Fruit fly (Drosophila melanogaster): ENCODE measurements around the gene NSD.
"Not testable (repeated sequence)": the region's sequence is repeated elsewhere in the genome, so short reads cannot be mapped to it uniquely, and the experiment has no call there.

Gene NSD

DNA sequence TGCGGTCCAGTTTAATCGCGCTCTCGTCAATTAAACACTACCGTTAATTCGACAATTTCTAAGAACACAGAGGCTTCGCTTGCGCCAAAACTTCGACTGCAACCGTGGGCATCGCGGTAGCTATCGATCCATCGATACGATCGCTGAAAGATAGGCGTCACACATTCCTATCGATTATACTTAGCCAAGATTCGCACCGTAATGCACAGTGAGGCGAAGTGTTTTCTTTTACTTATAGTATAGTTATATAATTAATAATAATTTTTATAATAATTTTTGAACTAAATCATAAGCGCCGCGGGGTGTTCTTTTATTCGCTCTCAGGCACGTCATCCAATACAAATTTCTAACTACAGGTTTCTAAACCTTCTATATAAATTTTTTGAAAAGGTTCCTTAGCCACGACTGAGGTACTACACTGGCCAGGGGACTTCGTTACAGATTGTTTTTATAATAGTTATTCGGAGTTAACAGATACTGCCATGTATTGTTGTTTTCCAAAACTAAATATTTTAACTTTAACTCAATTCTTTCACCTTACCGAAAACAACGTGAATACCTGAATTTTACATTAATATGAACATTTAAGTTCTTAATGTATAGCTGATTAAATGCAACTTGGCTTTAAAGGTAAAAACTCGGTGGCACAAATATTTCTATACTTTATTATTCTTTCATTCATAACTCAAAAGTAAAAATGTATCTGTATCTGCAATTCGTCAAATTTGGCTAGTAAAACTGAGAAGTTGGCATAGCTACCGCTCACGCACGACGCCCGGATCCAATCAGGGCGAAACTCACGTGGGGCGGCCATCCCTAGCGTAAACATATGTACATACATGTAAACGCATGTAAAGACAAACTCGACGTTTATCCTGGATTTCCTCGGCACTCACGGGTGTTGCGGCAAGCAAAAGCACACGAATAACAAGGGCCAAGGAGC, at the start of gene NSD, which contains the start of gene BOD1:
TSS of gene NSD (minus strand) at position 102 of the 943 bp plus-strand sequence.
TSS of gene BOD1 (plus strand) at position 494 of the 943 bp plus-strand sequence.
- TF ChIP-seq EcR (GFP tag; optimal IDR thresholded peaks at IDR 0.05) (no peak), CG10348 (GFP tag; IDR thresholded peaks at IDR 0.05) (no peak), CG12605 (GFP tag; IDR thresholded peaks at IDR 0.05) (no peak), CG17806 (tag; optimal IDR thresholded peaks at IDR 0.05) (peak; percentile 44), Snoo (tag; optimal IDR thresholded peaks at IDR 0.05) (peak; percentile 16), fd96Ca (GFP tag; IDR thresholded peaks at IDR 0.05) (peak; percentile 65; the same call in 2 of the 3 replicates), CG8301 (tag; optimal IDR thresholded peaks at IDR 0.05) (no peak), CG32121 (GFP tag; IDR thresholded peaks at IDR 0.05) (no peak), CG4496 (GFP tag; IDR thresholded peaks at IDR 0.05) (peak; percentile 46; the same call in 2 of the 3 replicates), gl (tag; optimal IDR thresholded peaks at IDR 0.05) (no peak), CG9948 (tag; optimal IDR thresholded peaks at IDR 0.05) (peak; percentile 4), CG13204 (GFP tag; optimal IDR thresholded peaks at IDR 0.05) (no peak), Ets98B (GFP tag; IDR thresholded peaks at IDR 0.05) (peak; percentile 54), CG34367 (tag; optimal IDR thresholded peaks at IDR 0.05) (no peak), Pif1B (GFP tag; optimal IDR thresholded peaks at IDR 0.05) (no peak), D1 (tag; optimal IDR thresholded peaks at IDR 0.05) (no peak), CG14655 (GFP tag; optimal IDR thresholded peaks at IDR 0.05) (no peak), rn (GFP tag; IDR thresholded peaks at IDR 0.05) (no peak), Pif1A (GFP tag; optimal IDR thresholded peaks at IDR 0.05) (no peak), CG8159 (tag; optimal IDR thresholded peaks at IDR 0.05) (no peak), CG15710 (tag; optimal IDR thresholded peaks at IDR 0.05) (peak; percentile 14)

DNA sequence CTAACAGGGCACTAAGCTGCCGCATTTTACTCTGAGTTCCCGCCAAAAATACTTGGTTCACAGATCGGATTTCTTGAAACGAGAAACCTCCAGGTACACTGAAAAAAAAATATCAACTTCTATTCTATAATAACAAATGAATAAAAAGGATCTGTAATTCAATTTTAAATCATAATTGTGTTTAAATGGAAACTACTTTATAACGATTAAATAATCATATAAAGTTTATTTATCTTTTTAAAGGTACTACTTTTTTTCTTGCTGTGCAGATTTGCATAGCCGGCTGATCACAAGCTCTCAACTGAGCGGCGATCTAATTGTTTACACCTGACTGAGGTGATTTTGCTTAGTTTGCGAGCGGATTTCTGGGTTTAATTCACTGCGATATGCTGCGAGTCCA, 49.7 kb upstream of the NSD start:
- TF ChIP-seq Pif1B (GFP tag; optimal IDR thresholded peaks at IDR 0.05) (no peak), Pif1A (GFP tag; optimal IDR thresholded peaks at IDR 0.05) (no peak), CG8159 (tag; optimal IDR thresholded peaks at IDR 0.05) (peak; percentile 52), CG34367 (tag; optimal IDR thresholded peaks at IDR 0.05) (peak; percentile 20), CG8301 (tag; optimal IDR thresholded peaks at IDR 0.05) (peak; percentile 69), CG4496 (GFP tag; IDR thresholded peaks at IDR 0.05) (peak; percentile 59; the same call in 2 of the 3 replicates), CG14655 (GFP tag; optimal IDR thresholded peaks at IDR 0.05) (peak; percentile 65), CG10348 (GFP tag; IDR thresholded peaks at IDR 0.05) (no peak), CG17806 (tag; optimal IDR thresholded peaks at IDR 0.05) (no peak), EcR (GFP tag; optimal IDR thresholded peaks at IDR 0.05) (no peak), CG12605 (GFP tag; IDR thresholded peaks at IDR 0.05) (peak; percentile 66), CG13204 (GFP tag; optimal IDR thresholded peaks at IDR 0.05) (no peak), D1 (tag; optimal IDR thresholded peaks at IDR 0.05) (no peak), CG32121 (GFP tag; IDR thresholded peaks at IDR 0.05) (peak; percentile 67; the same call in 1 of the 2 replicates), fd96Ca (GFP tag; IDR thresholded peaks at IDR 0.05) (no peak), Snoo (tag; optimal IDR thresholded peaks at IDR 0.05) (no peak), Ets98B (GFP tag; IDR thresholded peaks at IDR 0.05) (peak; percentile 43; the same call in 1 of the 2 replicates), rn (GFP tag; IDR thresholded peaks at IDR 0.05) (peak; percentile 46; the same call in 1 of the 2 replicates), CG9948 (tag; optimal IDR thresholded peaks at IDR 0.05) (no peak), gl (tag; optimal IDR thresholded peaks at IDR 0.05) (no peak), CG15710 (tag; optimal IDR thresholded peaks at IDR 0.05) (peak; percentile 47)

DNA sequence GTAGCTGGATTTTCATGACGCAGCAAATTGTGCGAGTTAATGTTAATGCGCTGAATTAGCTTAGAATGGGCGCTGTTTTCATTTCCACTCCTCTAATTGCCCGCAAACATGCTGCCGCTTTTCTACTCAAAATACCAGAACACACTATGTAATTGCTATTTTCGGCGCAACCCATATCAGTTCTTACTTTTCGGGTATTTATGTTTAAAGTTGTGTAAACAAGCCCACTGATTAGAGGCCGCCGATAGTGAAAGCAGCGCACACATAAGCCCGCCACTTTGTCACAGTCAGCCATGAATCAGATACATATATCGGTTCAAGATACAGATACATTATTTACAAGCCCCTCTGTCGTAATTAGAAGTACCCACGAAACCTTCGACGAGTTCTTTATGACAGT, 49.1 kb upstream of the NSD start:
- no peak for TF ChIP-seq CG13204 (GFP tag; optimal IDR thresholded peaks at IDR 0.05)
- no peak for TF ChIP-seq CG12605 (GFP tag; IDR thresholded peaks at IDR 0.05)
- no peak for TF ChIP-seq Ets98B (GFP tag; IDR thresholded peaks at IDR 0.05)
- no peak for TF ChIP-seq CG32121 (GFP tag; IDR thresholded peaks at IDR 0.05)
- TF ChIP-seq Pif1B (GFP tag; optimal IDR thresholded peaks at IDR 0.05) = no peak
- TF ChIP-seq CG17806 (tag; optimal IDR thresholded peaks at IDR 0.05) = no peak
- no peak for TF ChIP-seq CG34367 (tag; optimal IDR thresholded peaks at IDR 0.05)
- no peak for TF ChIP-seq fd96Ca (GFP tag; IDR thresholded peaks at IDR 0.05)
- no peak for TF ChIP-seq CG4496 (GFP tag; IDR thresholded peaks at IDR 0.05)
- no peak for TF ChIP-seq CG8301 (tag; optimal IDR thresholded peaks at IDR 0.05)
- TF ChIP-seq EcR (GFP tag; optimal IDR thresholded peaks at IDR 0.05) = no peak

DNA sequence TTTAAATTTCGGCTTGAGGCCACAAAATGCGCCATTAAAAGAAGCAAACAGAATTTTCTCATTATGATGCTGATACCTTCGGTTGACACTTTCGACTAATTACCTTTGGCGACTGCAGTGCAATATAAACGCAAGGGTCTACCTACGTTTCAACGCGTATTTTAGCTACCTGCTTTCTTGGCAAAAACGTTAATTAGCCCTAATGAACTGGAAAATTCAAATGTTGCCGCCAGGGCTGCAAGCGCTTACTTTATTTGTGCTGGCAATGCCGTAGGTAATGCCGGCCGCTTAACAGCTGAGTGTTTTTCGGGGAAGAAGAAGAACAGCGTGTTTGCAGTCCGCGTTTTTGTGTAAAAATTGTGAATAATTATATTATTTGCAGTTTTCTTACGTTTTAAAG, 25.5 kb upstream of the NSD start, which contains the start of the genes CG31131 and CG4849:
TSS of gene CG31131 (minus strand) at position 101 of the 400 bp plus-strand sequence.
TSS of gene CG4849 (plus strand) at position 297 of the 400 bp plus-strand sequence.
- not testable (repeated sequence) for TF ChIP-seq CG10348 (GFP tag; IDR thresholded peaks at IDR 0.05); CG8159 (tag; optimal IDR thresholded peaks at IDR 0.05); Pif1B (GFP tag; optimal IDR thresholded peaks at IDR 0.05)

DNA sequence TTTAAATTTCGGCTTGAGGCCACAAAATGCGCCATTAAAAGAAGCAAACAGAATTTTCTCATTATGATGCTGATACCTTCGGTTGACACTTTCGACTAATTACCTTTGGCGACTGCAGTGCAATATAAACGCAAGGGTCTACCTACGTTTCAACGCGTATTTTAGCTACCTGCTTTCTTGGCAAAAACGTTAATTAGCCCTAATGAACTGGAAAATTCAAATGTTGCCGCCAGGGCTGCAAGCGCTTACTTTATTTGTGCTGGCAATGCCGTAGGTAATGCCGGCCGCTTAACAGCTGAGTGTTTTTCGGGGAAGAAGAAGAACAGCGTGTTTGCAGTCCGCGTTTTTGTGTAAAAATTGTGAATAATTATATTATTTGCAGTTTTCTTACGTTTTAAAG, 22.8 kb upstream of the NSD start, which contains the start of gene CG31253:
TSS of gene CG31253 (minus strand) at position 101 of the 400 bp plus-strand sequence.
- TF ChIP-seq CG34367 (tag; optimal IDR thresholded peaks at IDR 0.05); Ets98B (GFP tag; IDR thresholded peaks at IDR 0.05); Pif1A (GFP tag; optimal IDR thresholded peaks at IDR 0.05): not testable (repeated sequence)

DNA sequence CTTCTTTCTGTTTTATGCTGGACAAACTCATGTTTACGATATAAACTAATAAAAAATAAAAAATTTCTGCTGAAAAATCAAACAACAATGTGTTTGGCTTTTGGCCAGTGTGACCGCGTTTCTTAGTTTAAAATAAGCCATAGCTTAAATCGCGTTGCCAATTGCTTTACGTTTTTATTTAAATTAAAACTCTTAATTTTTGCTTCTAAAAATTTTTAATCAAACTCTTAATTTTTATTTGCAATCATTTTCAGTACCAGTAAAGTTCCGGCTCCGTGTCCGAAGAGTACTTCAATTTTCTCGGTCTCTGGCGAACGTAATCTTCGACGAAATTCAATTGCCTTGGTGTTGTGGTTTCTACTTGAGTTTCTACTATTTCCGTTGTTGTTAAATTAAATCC, 21.5 kb upstream of the NSD start, which contains the start of the genes CG42487 and CG4884:
TSS of gene CG42487 (minus strand) at position 101 of the 400 bp plus-strand sequence.
TSS of gene CG4884 (minus strand) at position 101 of the 400 bp plus-strand sequence.
- not testable (repeated sequence) for TF ChIP-seq Snoo (tag; optimal IDR thresholded peaks at IDR 0.05); Ets98B (GFP tag; IDR thresholded peaks at IDR 0.05); CG13204 (GFP tag; optimal IDR thresholded peaks at IDR 0.05)
